Worm (Caenorhabditis elegans): ENCODE measurements around the gene fbxb-17.

DNA sequence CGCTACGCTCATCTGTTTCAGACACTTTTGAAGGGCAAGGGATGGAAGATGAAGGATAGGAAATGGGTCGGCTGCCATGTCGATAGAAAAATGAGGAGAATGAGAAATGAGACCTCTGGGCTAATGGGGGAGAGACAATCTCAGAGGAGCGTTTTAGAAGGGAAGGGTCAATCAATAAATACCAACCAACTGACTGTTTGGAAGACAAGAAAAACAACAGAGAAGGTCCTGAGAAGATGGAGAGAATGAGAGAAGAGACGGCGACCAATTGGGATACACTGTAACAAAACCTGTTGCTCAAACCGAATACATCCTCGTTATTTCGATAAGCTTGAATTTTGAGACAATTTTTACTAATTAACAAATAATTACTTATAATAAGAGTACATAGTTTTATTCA, 22.8 kb upstream of the fbxb-17 start, which contains the start of gene fbxb-15:
- TF ChIP-seq nhr-76 (tag; optimal IDR thresholded peaks at IDR 0.05) = no peak
- no peak for TF ChIP-seq D1046.2 (GFP tag; IDR thresholded peaks at IDR 0.05)
- no peak for TF ChIP-seq jun-1 (tag; optimal IDR thresholded peaks at IDR 0.05)
- TF ChIP-seq nhr-77 (tag; optimal IDR thresholded peaks at IDR 0.05) = no peak
- TF ChIP-seq unc-130 (GFP tag; optimal IDR thresholded peaks at IDR 0.05) = no peak
- no peak for TF ChIP-seq ZK546.5 (tag; optimal IDR thresholded peaks at IDR 0.05)
- TF ChIP-seq skn-1 (tag; optimal IDR thresholded peaks at IDR 0.05) = no peak
- TF ChIP-seq zag-1 (tag; optimal IDR thresholded peaks at IDR 0.05) = no peak
- no peak for TF ChIP-seq egl-43 (GFP tag; IDR thresholded peaks at IDR 0.05)
- TF ChIP-seq ZK337.2 (GFP tag; IDR thresholded peaks at IDR 0.05) = no peak
- TF ChIP-seq ama-1 (optimal IDR thresholded peaks at IDR 0.05) = no peak
- TF ChIP-seq egl-27 (tag; optimal IDR thresholded peaks at IDR 0.05) = no peak
- no peak for TF ChIP-seq lin-29 (GFP tag; IDR thresholded peaks at IDR 0.05)

All from whole organism, L4 larva.